Fruit fly (Drosophila melanogaster) whole organism, embryonic: ENCODE data around the gene DAAM.

ENCODE experiments used
- Aef1 ChIP-seq: fragments of 200-800 bp; sonication (Bioruptor generic); IDR thresholded peaks from 3 replicates; pipeline ENCODE4 v1.3.6; 2022; ENCODE audit warnings: missing biosample characterization, missing genetic modification characterization
- CG10565 ChIP-seq: fragments of 200-800 bp; sonication (Bioruptor generic); optimal IDR thresholded peaks from 3 replicates; lab custom pipeline; 2016; ENCODE audit warnings: missing biosample characterization, mild to moderate bottlenecking, missing genetic modification characterization
- CG10979 ChIP-seq: fragments of 200-800 bp; sonication (Bioruptor generic); optimal IDR thresholded peaks from 2 replicates; lab custom pipeline; 2018; ENCODE audit warnings: missing biosample characterization, mild to moderate bottlenecking, missing genetic modification characterization, moderate library complexity
- CG12659 ChIP-seq: fragments of 200-800 bp; sonication (Bioruptor generic); optimal IDR thresholded peaks from 3 replicates; lab custom pipeline; 2017; ENCODE audit warnings: mild to moderate bottlenecking, missing biosample characterization, missing genetic modification reagents, missing genetic modification characterization
- CG14860 ChIP-seq: fragments of 200-800 bp; sonication (Bioruptor generic); IDR thresholded peaks from 3 replicates; pipeline ENCODE4 v1.3.6; 2022; ENCODE audit warnings: missing biosample characterization, missing genetic modification characterization; ENCODE audit not compliant: partially characterized antibody
- CG15269 ChIP-seq: fragments of 200-800 bp; sonication (Bioruptor generic); optimal IDR thresholded peaks from 2 replicates; lab custom pipeline; 2018; ENCODE audit warnings: missing biosample characterization, mild to moderate bottlenecking, missing genetic modification characterization, moderate library complexity
- CG17912 ChIP-seq: fragments of 200-800 bp; sonication (Bioruptor generic); optimal IDR thresholded peaks from 2 replicates; lab custom pipeline; 2018; ENCODE audit warnings: missing biosample characterization, mild to moderate bottlenecking, missing genetic modification characterization
- CG2199 ChIP-seq: fragments of 200-800 bp; sonication (Bioruptor generic); IDR thresholded peaks from 3 replicates; pipeline ENCODE4 v1.3.6; 2022; ENCODE audit warnings: missing biosample characterization, missing genetic modification characterization
- CG3726 ChIP-seq: fragments of 200-800 bp; sonication (Bioruptor generic); IDR thresholded peaks from 3 replicates; pipeline ENCODE4, ENCODE4 v1.3.6; 2022; ENCODE audit warnings: missing biosample characterization, missing genetic modification characterization
- Dbx ChIP-seq: fragments of 200-800 bp; sonication (Bioruptor generic); IDR thresholded peaks from 3 replicates; pipeline ENCODE4 v1.3.6; 2022; ENCODE audit warnings: missing biosample characterization, missing genetic modification characterization
- Deaf1 ChIP-seq: fragments of 200-800 bp; optimal IDR thresholded peaks from 3 replicates; lab custom pipeline; 2019; ENCODE audit warnings: missing biosample characterization, mild to moderate bottlenecking, missing genetic modification characterization, moderate library complexity
- Fer1 ChIP-seq: fragments of 200-800 bp; sonication (Bioruptor generic); optimal IDR thresholded peaks from 2 replicates; lab custom pipeline; 2017; ENCODE audit warnings: missing biosample characterization, mild to moderate bottlenecking, missing genetic modification characterization
- Fer3 ChIP-seq: fragments of 200-800 bp; sonication (Bioruptor generic); optimal IDR thresholded peaks from 2 replicates; lab custom pipeline; 2018; ENCODE audit warnings: missing biosample characterization, mild to moderate bottlenecking, missing genetic modification characterization, moderate library complexity
- GATAe ChIP-seq: fragments of 200-800 bp; sonication (Bioruptor generic); conservative IDR thresholded peaks from 2 replicates; pipeline ENCODE4 v1.3.6; 2022; ENCODE audit warnings: missing biosample characterization, missing genetic modification characterization
- HLH4C ChIP-seq: fragments of 200-800 bp; sonication (Bioruptor generic); IDR thresholded peaks from 3 replicates; pipeline ENCODE4 v1.3.6; 2022; ENCODE audit warnings: missing biosample characterization, missing genetic modification characterization; ENCODE audit not compliant: partially characterized antibody
- Hand ChIP-seq: fragments of 200-800 bp; sonication (Bioruptor generic); optimal IDR thresholded peaks from 2 replicates; lab custom pipeline; 2017; ENCODE audit warnings: mild to moderate bottlenecking, missing biosample characterization, missing genetic modification reagents, missing genetic modification characterization
- HmgZ ChIP-seq: fragments of 200-800 bp; sonication (Bioruptor generic); optimal IDR thresholded peaks from 2 replicates; lab custom pipeline; 2018; ENCODE audit warnings: missing biosample characterization, mild to moderate bottlenecking, missing genetic modification characterization
- Lim3 ChIP-seq: fragments of 200-800 bp; sonication (Bioruptor generic); IDR thresholded peaks from 2 replicates; pipeline ENCODE4 v1.3.6; 2022; ENCODE audit warnings: missing biosample characterization, missing genetic modification characterization
- Nf-YB ChIP-seq: fragments of 200-800 bp; sonication (Bioruptor generic); optimal IDR thresholded peaks from 3 replicates; lab custom pipeline; 2019; ENCODE audit warnings: missing biosample characterization, mild to moderate bottlenecking, missing genetic modification characterization, moderate library complexity
- Oli ChIP-seq: fragments of 200-800 bp; sonication (Bioruptor generic); optimal IDR thresholded peaks from 2 replicates; lab custom pipeline; 2018; ENCODE audit warnings: missing biosample characterization, mild to moderate bottlenecking, missing genetic modification characterization, moderate library complexity
- al ChIP-seq: fragments of 200-800 bp; sonication (Bioruptor generic); IDR thresholded peaks from 2 replicates; pipeline ENCODE4 v1.3.6; 2022; ENCODE audit warnings: missing biosample characterization, missing genetic modification characterization
- ash1 ChIP-seq: fragments of 200-800 bp; sonication (Bioruptor generic); optimal IDR thresholded peaks from 2 replicates; lab custom pipeline; 2018; ENCODE audit warnings: missing biosample characterization, mild to moderate bottlenecking, missing genetic modification characterization
- bcd ChIP-seq: fragments of 200-800 bp; sonication (Bioruptor generic); optimal IDR thresholded peaks from 2 replicates; lab custom pipeline; 2017; ENCODE audit warnings: missing biosample characterization, mild to moderate bottlenecking, missing genetic modification characterization
- chinmo ChIP-seq: fragments of 200-800 bp; sonication (Bioruptor generic); IDR thresholded peaks from 4 replicates; pipeline ENCODE4 v1.3.6; 2022; ENCODE audit warnings: missing biosample characterization, missing genetic modification characterization; ENCODE audit not compliant: partially characterized antibody
- chm ChIP-seq: fragments of 200-800 bp; sonication (Bioruptor generic); IDR thresholded peaks from 2 replicates; pipeline ENCODE4 v1.3.6; 2022; ENCODE audit warnings: missing biosample characterization, missing genetic modification characterization
- exex ChIP-seq: fragments of 200-800 bp; sonication (Bioruptor generic); optimal IDR thresholded peaks from 4 replicates; lab custom pipeline; 2018; ENCODE audit warnings: missing biosample characterization, mild to moderate bottlenecking, missing genetic modification characterization, moderate library complexity
- fd102C ChIP-seq: fragments of 200-800 bp; sonication (Bioruptor generic); optimal IDR thresholded peaks from 2 replicates; lab custom pipeline; 2018; ENCODE audit warnings: missing biosample characterization, mild to moderate bottlenecking, missing genetic modification characterization, moderate library complexity
- fd64A ChIP-seq: fragments of 200-800 bp; sonication (Bioruptor generic); optimal IDR thresholded peaks from 3 replicates; lab custom pipeline; 2018; ENCODE audit warnings: missing biosample characterization, mild to moderate bottlenecking, missing genetic modification characterization
- grn ChIP-seq: fragments of 200-800 bp; sonication (Bioruptor generic); optimal IDR thresholded peaks from 3 replicates; lab custom pipeline; 2017; ENCODE audit warnings: missing biosample characterization, missing genetic modification characterization
- hth ChIP-seq: fragments of >200 bp; optimal IDR thresholded peaks from 2 replicates; lab custom pipeline; 2017; ENCODE audit warnings: inconsistent platforms
- inv ChIP-seq: fragments of 200-800 bp; sonication (Bioruptor generic); IDR thresholded peaks from 2 replicates; pipeline ENCODE4 v1.3.6; 2022; ENCODE audit warnings: missing biosample characterization, missing genetic modification characterization; ENCODE audit not compliant: partially characterized antibody
- lab ChIP-seq: fragments of 200-800 bp; sonication (Bioruptor generic); optimal IDR thresholded peaks from 3 replicates; lab custom pipeline; 2017; ENCODE audit warnings: missing biosample characterization, missing genetic modification characterization, mild to moderate bottlenecking, moderate library complexity, missing genetic modification reagents
- mirr ChIP-seq: fragments of 200-800 bp; sonication (Bioruptor generic); optimal IDR thresholded peaks from 3 replicates; lab custom pipeline; 2018; ENCODE audit warnings: missing biosample characterization, mild to moderate bottlenecking, missing genetic modification characterization
- oc ChIP-seq: fragments of 200-800 bp; sonication (Bioruptor generic); optimal IDR thresholded peaks from 2 replicates; lab custom pipeline; 2018; ENCODE audit warnings: missing biosample characterization, mild to moderate bottlenecking, missing genetic modification characterization, moderate library complexity
- odd ChIP-seq: fragments of 200-800 bp; sonication (Bioruptor generic); optimal IDR thresholded peaks from 2 replicates; lab custom pipeline; 2017; ENCODE audit warnings: missing biosample characterization, mild to moderate bottlenecking, missing genetic modification characterization
- onecut ChIP-seq: fragments of 200-800 bp; sonication (Bioruptor generic); IDR thresholded peaks from 2 replicates; pipeline ENCODE4 v1.3.6; 2022; ENCODE audit warnings: missing biosample characterization, missing genetic modification characterization
- prd ChIP-seq, 3 experiments: fragments of >200 bp in 2 of 3; fragments of 200-800 bp in 1 of 3; sonication (Bioruptor generic) in 1 of 3; optimal IDR thresholded peaks in 2 of 3; IDR thresholded peaks in 1 of 3; 2 replicates in 2 of 3; 3 replicates in 1 of 3; pipeline versions ENCODE4 v1.3.6 to Lab custom; 2017 to 2022; ENCODE audit warnings: missing biosample characterization in 1 of 3, missing genetic modification characterization in 1 of 3
- sd ChIP-seq: fragments of 200-800 bp; sonication (Bioruptor generic); optimal IDR thresholded peaks from 3 replicates; lab custom pipeline; 2018; ENCODE audit warnings: missing biosample characterization, mild to moderate bottlenecking, missing genetic modification characterization, moderate library complexity
- stc ChIP-seq: fragments of 200-800 bp; sonication (Bioruptor generic); IDR thresholded peaks from 2 replicates; pipeline ENCODE4 v1.3.6; 2022; ENCODE audit warnings: missing biosample characterization, missing genetic modification characterization
- sug ChIP-seq: fragments of 200-800 bp; optimal IDR thresholded peaks from 2 replicates; lab custom pipeline; 2019; ENCODE audit warnings: missing biosample characterization, mild to moderate bottlenecking, missing genetic modification characterization, moderate library complexity
- tna ChIP-seq: fragments of 200-800 bp; sonication (Bioruptor generic); IDR thresholded peaks from 2 replicates; pipeline ENCODE4 v1.3.6; 2022; ENCODE audit warnings: missing biosample characterization, missing genetic modification characterization; ENCODE audit not compliant: partially characterized antibody
- toy ChIP-seq: fragments of 200-800 bp; sonication (Bioruptor generic); IDR thresholded peaks from 2 replicates; pipeline ENCODE4 v1.3.6; 2022; ENCODE audit warnings: missing biosample characterization, missing genetic modification characterization
- trem ChIP-seq: fragments of 200-800 bp; optimal IDR thresholded peaks from 3 replicates; lab custom pipeline; 2019; ENCODE audit warnings: missing biosample characterization, mild to moderate bottlenecking, missing genetic modification characterization, moderate library complexity
- unc-4 ChIP-seq: fragments of 200-800 bp; sonication (Bioruptor generic); IDR thresholded peaks from 2 replicates; pipeline ENCODE4 v1.3.6; 2022; ENCODE audit warnings: missing biosample characterization, missing genetic modification characterization; ENCODE audit not compliant: partially characterized antibody
- vfl ChIP-seq: fragments of 200-800 bp; sonication (Bioruptor generic); optimal IDR thresholded peaks from 2 replicates; lab custom pipeline; 2016; ENCODE audit warnings: missing biosample characterization, missing genetic modification characterization
- vvl ChIP-seq: fragments of 200-800 bp; sonication (Bioruptor generic); IDR thresholded peaks from 2 replicates; pipeline ENCODE4 v1.3.6; 2022; ENCODE audit warnings: missing biosample characterization, missing genetic modification characterization
- wek ChIP-seq: fragments of 200-800 bp; sonication (Bioruptor generic); optimal IDR thresholded peaks from 3 replicates; lab custom pipeline; 2018; ENCODE audit warnings: missing biosample characterization, mild to moderate bottlenecking, missing genetic modification characterization, moderate library complexity
- zfh1 ChIP-seq: fragments of 200-800 bp; sonication (Bioruptor generic); IDR thresholded peaks from 3 replicates; pipeline ENCODE4 v1.3.6; 2022; ENCODE audit warnings: missing biosample characterization, missing genetic modification characterization

DAAM gene

DNA sequence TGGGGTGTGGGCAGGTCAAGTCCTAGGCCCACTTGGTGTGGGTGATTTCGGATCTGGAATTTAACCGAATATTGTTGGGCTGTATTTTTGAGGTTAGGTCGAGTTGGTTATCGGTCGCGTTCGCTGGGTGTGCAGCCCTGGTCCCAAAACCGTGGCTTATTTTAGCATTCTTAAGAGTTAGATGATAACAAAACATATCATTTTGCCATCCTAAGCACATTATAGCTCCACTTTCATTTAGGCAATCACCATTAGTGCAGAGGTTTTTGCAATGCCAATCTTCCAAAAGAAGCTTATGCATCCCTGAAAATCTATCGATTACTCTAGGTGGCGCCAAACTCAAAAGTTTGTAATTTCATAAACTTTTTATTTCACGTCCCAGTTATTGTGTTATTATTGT lies 27.1 kb upstream of the DAAM start, which contains the start of gene MTPAP (continued):
- TF ChIP-seq CG10979 (tag; lab: Kevin White, UChicago) (peak; percentile 16), CG12659 (GFP tag; lab: Kevin White, UChicago) (peak; percentile 28), zfh1 (GFP tag; lab: Robert Waterston, UW) (no peak)
- TF ChIP-seq, all 482 proteins: peak for 98

DNA sequence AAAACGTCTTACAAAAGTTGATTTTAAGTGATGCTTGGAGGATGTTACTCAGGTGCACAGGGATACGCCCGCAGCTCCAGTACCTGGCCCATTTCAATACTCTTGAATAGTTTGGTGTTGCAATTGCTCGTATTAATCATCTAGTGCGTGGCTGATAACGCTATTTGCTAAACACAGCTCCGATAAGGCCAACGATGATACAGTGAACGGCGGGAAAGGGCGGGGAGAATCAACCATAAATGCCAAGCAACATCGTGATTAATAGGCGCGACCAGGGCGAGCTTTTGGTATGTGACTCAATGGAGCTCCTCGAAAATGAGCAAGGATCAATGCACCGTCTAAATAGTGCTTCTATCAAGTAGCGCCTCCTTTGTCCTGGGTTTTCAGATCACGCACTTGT lies 24.7 kb upstream of the DAAM start:
- TF ChIP-seq Dbx, result no peak
- TF ChIP-seq exex, result peak; percentile 1
- no peak for TF ChIP-seq inv (GFP tag; lab: Robert Waterston, UW)
- TF ChIP-seq onecut (GFP tag; lab: Robert Waterston, UW), result no peak
- peak; percentile 4 for TF ChIP-seq mirr (GFP tag; lab: Kevin White, UChicago)
- TF ChIP-seq vfl (GFP tag; lab: Kevin White, UChicago), result no peak
- no peak for TF ChIP-seq Fer3 (tag; lab: Kevin White, UChicago)
- TF ChIP-seq CG10565 (GFP tag; lab: Kevin White, UChicago), result no peak
- no peak for TF ChIP-seq CG10979 (tag; lab: Kevin White, UChicago)
- peak; percentile 51 for TF ChIP-seq sd (tag; lab: Kevin White, UChicago)
- TF ChIP-seq Oli (tag; lab: Kevin White, UChicago), result no peak
- peak; percentile 64 for TF ChIP-seq GATAe (GFP tag; lab: Robert Waterston, UW)
- TF ChIP-seq Fer1 (GFP tag; lab: Kevin White, UChicago), result no peak
- no peak for TF ChIP-seq stc (GFP tag; lab: Robert Waterston, UW)
- no peak for TF ChIP-seq unc-4 (GFP tag; lab: Robert Waterston, UW)
- TF ChIP-seq Aef1 (GFP tag; lab: Robert Waterston, UW), result no peak
- no peak for TF ChIP-seq HLH4C (GFP tag; lab: Robert Waterston, UW)
- TF ChIP-seq Hand (GFP tag; lab: Kevin White, UChicago), result no peak
- TF ChIP-seq fd102C (GFP tag; lab: Kevin White, UChicago), result no peak
- no peak for TF ChIP-seq vvl (GFP tag; lab: Robert Waterston, UW)
- no peak for TF ChIP-seq al (GFP tag; lab: Robert Waterston, UW)
- TF ChIP-seq Lim3 (GFP tag; lab: Robert Waterston, UW), result no peak
- TF ChIP-seq CG17912, result no peak
- TF ChIP-seq chm (GFP tag; lab: Robert Waterston, UW), result no peak
- TF ChIP-seq CG2199 (GFP tag; lab: Robert Waterston, UW), result no peak
- TF ChIP-seq bcd (GFP tag; lab: Kevin White, UChicago), result no peak
- TF ChIP-seq toy (GFP tag; lab: Robert Waterston, UW), result no peak
- no peak for TF ChIP-seq fd64A
- no peak for TF ChIP-seq CG3726

DNA sequence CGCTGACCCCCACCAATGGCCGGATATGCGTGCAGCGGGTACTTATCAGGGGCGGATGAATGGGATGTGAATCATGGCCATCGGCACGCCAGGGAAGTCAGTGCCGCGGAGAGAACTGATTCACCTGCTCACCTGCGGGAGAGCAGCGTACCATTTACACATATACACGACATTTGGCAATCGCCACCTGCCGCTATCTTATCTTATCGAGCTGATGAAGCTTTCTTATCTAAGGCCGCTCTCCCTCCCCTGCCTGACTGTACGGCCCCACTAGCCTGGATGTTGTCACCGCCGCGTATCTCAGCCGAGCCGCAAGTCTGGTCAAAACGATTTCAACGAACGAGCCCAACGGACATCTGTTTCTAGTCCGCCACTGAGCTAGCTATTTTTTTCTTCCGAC lies 24.1 kb upstream of the DAAM start, which contains the start of gene Tsp2A:
Tsp2A (plus strand) TSS at position 298 of the 400 bp plus-strand sequence.
- TF ChIP-seq fd102C (GFP tag; lab: Kevin White, UChicago) (no peak), chinmo (GFP tag; lab: Robert Waterston, UW) (0 out of 4 replicates have a peak, but pooled peaks have one; percentile 58), CG15269 (tag; lab: Kevin White, UChicago) (no peak), grn (GFP tag; lab: Kevin White, UChicago) (peak; percentile 17), trem (tag; lab: Kevin White, UChicago) (no peak), tna (GFP tag; lab: Robert Waterston, UW) (no peak), HmgZ (peak; percentile 9), sug (peak; percentile 33), hth (lab: Kevin White, UChicago) (no peak), Nf-YB (GFP tag; lab: Kevin White, UChicago) (no peak), CG14860 (GFP tag; lab: Robert Waterston, UW) (no peak), lab (GFP tag; lab: Kevin White, UChicago) (peak; percentile 6), odd (GFP tag; lab: Kevin White, UChicago) (no peak), wek (GFP tag; lab: Kevin White, UChicago) (no peak), prd (optimal IDR thresholded peaks at IDR 0.05; lab: Kevin White, UChicago) (no peak), prd (GFP tag; IDR thresholded peaks at IDR 0.05; lab: Robert Waterston, UW) (no peak), sd (tag; lab: Kevin White, UChicago) (peak; percentile 17), Deaf1 (tag; lab: Kevin White, UChicago) (peak; percentile 24), ash1 (GFP tag; lab: Kevin White, UChicago) (no peak), oc (tag; lab: Kevin White, UChicago) (no peak), toy (GFP tag; lab: Robert Waterston, UW) (no peak)
